Fruit fly (Drosophila melanogaster) whole organism, embryonic: Measurements from ENCODE around the gene CG15332.
A peak's percentile ranks its signal among the peaks of the same experiment; 100 is the strongest.

Source experiments
- B-H2 ChIP-seq: fragments of 200-800 bp; sonication (Bioruptor generic); optimal IDR thresholded peaks from 2 replicates; lab custom pipeline; 2018; ENCODE audit warnings: missing biosample characterization, mild to moderate bottlenecking, missing genetic modification characterization
- CG11247 ChIP-seq: fragments of 200-800 bp; sonication (Bioruptor generic); IDR thresholded peaks from 2 replicates; pipeline ENCODE4 v1.3.6; 2022; ENCODE audit warnings: missing biosample characterization, missing genetic modification characterization
- CG11456 ChIP-seq: fragments of 200-800 bp; sonication (Bioruptor generic); IDR thresholded peaks from 3 replicates; pipeline ENCODE4 v1.3.6; 2022; ENCODE audit warnings: missing biosample characterization, missing genetic modification characterization
- CG17385 ChIP-seq: fragments of 200-800 bp; sonication (Bioruptor generic); optimal IDR thresholded peaks from 3 replicates; lab custom pipeline; 2018; ENCODE audit warnings: missing biosample characterization, mild to moderate bottlenecking, missing genetic modification characterization
- CG18262 ChIP-seq: fragments of 200-800 bp; optimal IDR thresholded peaks from 3 replicates; lab custom pipeline; 2019; ENCODE audit warnings: missing biosample characterization, mild to moderate bottlenecking, missing genetic modification characterization, moderate library complexity
- CG2202 ChIP-seq: fragments of 200-800 bp; sonication (Bioruptor generic); optimal IDR thresholded peaks from 2 replicates; lab custom pipeline; 2018; ENCODE audit warnings: missing biosample characterization, mild to moderate bottlenecking, missing genetic modification characterization
- CG2875 ChIP-seq: fragments of 200-800 bp; sonication (Bioruptor generic); optimal IDR thresholded peaks from 2 replicates; lab custom pipeline; 2017; ENCODE audit warnings: missing biosample characterization, mild to moderate bottlenecking, missing genetic modification characterization, missing genetic modification reagents
- CG31365 ChIP-seq: fragments of 200-800 bp; sonication (Bioruptor generic); optimal IDR thresholded peaks from 2 replicates; lab custom pipeline; 2018; ENCODE audit warnings: missing biosample characterization, mild to moderate bottlenecking, missing genetic modification characterization
- CG33557 ChIP-seq: fragments of 200-800 bp; sonication (Bioruptor generic); optimal IDR thresholded peaks from 2 replicates; lab custom pipeline; 2019; ENCODE audit warnings: missing biosample characterization, mild to moderate bottlenecking, missing genetic modification characterization, moderate library complexity
- CG6175 ChIP-seq: fragments of 200-800 bp; sonication (Bioruptor generic); IDR thresholded peaks from 3 replicates; pipeline ENCODE4 v1.3.6; 2022; ENCODE audit warnings: missing biosample characterization, missing genetic modification characterization
- CG7271 ChIP-seq: fragments of 200-800 bp; sonication (Bioruptor generic); optimal IDR thresholded peaks from 2 replicates; lab custom pipeline; 2018; ENCODE audit warnings: missing biosample characterization, mild to moderate bottlenecking, missing genetic modification characterization, moderate library complexity
- D ChIP-seq, 2 experiments: fragments of 200-800 bp in 1 of 2; fragments of >200 bp in 1 of 2; sonication (Bioruptor generic) in 1 of 2; optimal IDR thresholded peaks; 2 replicates in 1 of 2; 3 replicates in 1 of 2; lab custom pipeline; 2017; ENCODE audit warnings: mild to moderate bottlenecking in 1 of 2, missing biosample characterization in 1 of 2, missing genetic modification characterization in 1 of 2, missing genetic modification reagents in 1 of 2
- D19A ChIP-seq: fragments of 200-800 bp; optimal IDR thresholded peaks from 3 replicates; lab custom pipeline; 2019; ENCODE audit warnings: missing biosample characterization, mild to moderate bottlenecking, missing genetic modification characterization, moderate library complexity
- Dref ChIP-seq: fragments of 200-800 bp; sonication (Bioruptor generic); IDR thresholded peaks from 2 replicates; pipeline ENCODE4 v1.3.6; 2022; ENCODE audit warnings: missing biosample characterization, missing genetic modification characterization
- Elba2 ChIP-seq: fragments of 200-800 bp; sonication (Bioruptor generic); optimal IDR thresholded peaks from 3 replicates; lab custom pipeline; 2016; ENCODE audit warnings: missing biosample characterization, missing genetic modification characterization
- HHEX ChIP-seq: fragments of 200-800 bp; sonication (Bioruptor generic); optimal IDR thresholded peaks from 3 replicates; lab custom pipeline; 2017; ENCODE audit warnings: missing biosample characterization, mild to moderate bottlenecking, missing genetic modification characterization, missing genetic modification reagents
- HLH54F ChIP-seq: fragments of 200-800 bp; sonication (Bioruptor generic); optimal IDR thresholded peaks from 3 replicates; lab custom pipeline; 2016; ENCODE audit warnings: missing biosample characterization, missing genetic modification characterization
- Jarid2 ChIP-seq: fragments of 200-800 bp; sonication (Bioruptor generic); optimal IDR thresholded peaks from 3 replicates; lab custom pipeline; 2017; ENCODE audit warnings: mild to moderate bottlenecking, missing biosample characterization, missing genetic modification reagents, missing genetic modification characterization
- MTF-1 ChIP-seq: fragments of 200-800 bp; sonication (Bioruptor generic); optimal IDR thresholded peaks from 2 replicates; lab custom pipeline; 2018; ENCODE audit warnings: missing biosample characterization, mild to moderate bottlenecking, missing genetic modification characterization, borderline replicate concordance
- Nf-YC ChIP-seq: fragments of 200-800 bp; optimal IDR thresholded peaks from 3 replicates; lab custom pipeline; 2019; ENCODE audit warnings: missing biosample characterization, mild to moderate bottlenecking, missing genetic modification characterization, moderate library complexity
- Sin3A ChIP-seq: fragments of >200 bp; optimal IDR thresholded peaks from 2 replicates; lab custom pipeline; 2018
- Stat92E ChIP-seq, 3 experiments: fragments of >200 bp in 2 of 3; fragments of 200-800 bp in 1 of 3; sonication (Bioruptor generic) in 1 of 3; optimal IDR thresholded peaks; 2 replicates each; lab custom pipeline; 2017 to 2019; ENCODE audit warnings: missing biosample characterization in 3 of 3, missing genetic modification characterization in 3 of 3, mild to moderate bottlenecking in 1 of 3, moderate library complexity in 1 of 3
- ac ChIP-seq: fragments of 200-800 bp; sonication (Bioruptor generic); optimal IDR thresholded peaks from 3 replicates; lab custom pipeline; 2017; ENCODE audit warnings: missing biosample characterization, mild to moderate bottlenecking, missing genetic modification characterization
- bbx ChIP-seq: fragments of 200-800 bp; sonication (Bioruptor generic); IDR thresholded peaks from 2 replicates; pipeline ENCODE4 v1.3.6; 2022; ENCODE audit warnings: missing biosample characterization, missing genetic modification characterization; ENCODE audit not compliant: partially characterized antibody
- chinmo ChIP-seq: fragments of 200-800 bp; sonication (Bioruptor generic); IDR thresholded peaks from 4 replicates; pipeline ENCODE4 v1.3.6; 2022; ENCODE audit warnings: missing biosample characterization, missing genetic modification characterization; ENCODE audit not compliant: partially characterized antibody
- chm ChIP-seq: fragments of 200-800 bp; sonication (Bioruptor generic); IDR thresholded peaks from 2 replicates; pipeline ENCODE4 v1.3.6; 2022; ENCODE audit warnings: missing biosample characterization, missing genetic modification characterization
- crc ChIP-seq: fragments of 200-800 bp; sonication (Bioruptor generic); optimal IDR thresholded peaks from 2 replicates; lab custom pipeline; 2016; ENCODE audit warnings: missing biosample characterization, missing genetic modification characterization
- dpn ChIP-seq, 2 experiments: fragments of 200-800 bp; sonication (Bioruptor generic); optimal IDR thresholded peaks; 3 replicates each; lab custom pipeline; 2016; ENCODE audit warnings: missing biosample characterization in 2 of 2, missing genetic modification characterization in 2 of 2
- fd3F ChIP-seq: fragments of 200-800 bp; sonication (Bioruptor generic); optimal IDR thresholded peaks from 2 replicates; lab custom pipeline; 2018; ENCODE audit warnings: missing biosample characterization, mild to moderate bottlenecking, missing genetic modification characterization, moderate library complexity
- fu2 ChIP-seq: fragments of 200-800 bp; sonication (Bioruptor generic); optimal IDR thresholded peaks from 2 replicates; lab custom pipeline; 2016; ENCODE audit warnings: missing biosample characterization, missing genetic modification characterization
- hbn ChIP-seq: fragments of 200-800 bp; sonication (Bioruptor generic); IDR thresholded peaks from 2 replicates; pipeline ENCODE4 v1.3.6; 2022; ENCODE audit warnings: missing biosample characterization, missing genetic modification characterization; ENCODE audit not compliant: partially characterized antibody
- jing ChIP-seq: fragments of 200-800 bp; sonication (Bioruptor generic); optimal IDR thresholded peaks from 2 replicates; lab custom pipeline; 2018; ENCODE audit warnings: missing biosample characterization, mild to moderate bottlenecking, missing genetic modification characterization
- jumu ChIP-seq: fragments of 200-800 bp; sonication (Bioruptor generic); optimal IDR thresholded peaks from 3 replicates; lab custom pipeline; 2016; ENCODE audit warnings: missing biosample characterization, missing genetic modification characterization
- nom ChIP-seq: fragments of 200-800 bp; sonication (Bioruptor generic); optimal IDR thresholded peaks from 2 replicates; lab custom pipeline; 2017; ENCODE audit warnings: missing biosample characterization, missing genetic modification characterization, mild to moderate bottlenecking, moderate library complexity, missing genetic modification reagents
- oc ChIP-seq: fragments of 200-800 bp; sonication (Bioruptor generic); optimal IDR thresholded peaks from 2 replicates; lab custom pipeline; 2018; ENCODE audit warnings: missing biosample characterization, mild to moderate bottlenecking, missing genetic modification characterization, moderate library complexity
- run ChIP-seq: fragments of 200-800 bp; sonication (Bioruptor generic); optimal IDR thresholded peaks from 3 replicates; lab custom pipeline; 2018; ENCODE audit warnings: missing biosample characterization, mild to moderate bottlenecking, missing genetic modification characterization
- sens-2 ChIP-seq: fragments of 200-800 bp; sonication (Bioruptor generic); IDR thresholded peaks from 2 replicates; pipeline ENCODE4 v1.3.6; 2022; ENCODE audit warnings: missing biosample characterization, missing genetic modification characterization
- sqz ChIP-seq: fragments of 200-800 bp; sonication (Bioruptor generic); optimal IDR thresholded peaks from 3 replicates; lab custom pipeline; 2018; ENCODE audit warnings: missing biosample characterization, mild to moderate bottlenecking, missing genetic modification characterization
- ssp ChIP-seq: fragments of 200-800 bp; sonication (Bioruptor generic); IDR thresholded peaks from 2 replicates; pipeline ENCODE4 v1.3.6; 2022; ENCODE audit warnings: missing biosample characterization, missing genetic modification characterization
- tna ChIP-seq: fragments of 200-800 bp; sonication (Bioruptor generic); IDR thresholded peaks from 2 replicates; pipeline ENCODE4 v1.3.6; 2022; ENCODE audit warnings: missing biosample characterization, missing genetic modification characterization; ENCODE audit not compliant: partially characterized antibody

Gene CG15332

dm6 chrX:7944772-7945722 is 10.7 kb downstream of the CG15332 start (continued):
- TF ChIP-seq chm = no peak
- TF ChIP-seq D19A = peak; percentile 37

dm6 chrX:7944151-7944713 is 11.6 kb downstream of the CG15332 start:
- TF ChIP-seq jumu (GFP tag; lab: Kevin White, UChicago) = no peak
- no peak for TF ChIP-seq bbx (GFP tag; lab: Robert Waterston, UW)
- peak; percentile 85 for TF ChIP-seq CG17385 (GFP tag; lab: Kevin White, UChicago)
- no peak for TF ChIP-seq sqz (GFP tag; lab: Kevin White, UChicago)
- TF ChIP-seq HLH54F (GFP tag; lab: Kevin White, UChicago) = no peak
- TF ChIP-seq fd3F (GFP tag; lab: Kevin White, UChicago) = no peak
- TF ChIP-seq HHEX (GFP tag; lab: Kevin White, UChicago) = no peak
- TF ChIP-seq Sin3A (lab: Kevin White, UChicago) = no peak
- TF ChIP-seq MTF-1 = no peak
- TF ChIP-seq CG11247 (GFP tag; lab: Robert Waterston, UW) = no peak
- TF ChIP-seq B-H2 (GFP tag; lab: Kevin White, UChicago) = peak; percentile 16
- TF ChIP-seq CG18262 (tag; lab: Kevin White, UChicago) = no peak
- no peak for TF ChIP-seq D (optimal IDR thresholded peaks at IDR 0.05; lab: Kevin White, UChicago)
- TF ChIP-seq D (GFP tag; optimal IDR thresholded peaks at IDR 0.05; lab: Kevin White, UChicago) = no peak
- TF ChIP-seq nom (GFP tag; lab: Kevin White, UChicago) = no peak
- TF ChIP-seq ac (GFP tag; lab: Kevin White, UChicago) = no peak
- TF ChIP-seq CG2202 = no peak
- TF ChIP-seq Dref = no peak
- no peak for TF ChIP-seq tna (GFP tag; lab: Robert Waterston, UW)
- TF ChIP-seq ssp (GFP tag; lab: Robert Waterston, UW) = no peak
- no peak for TF ChIP-seq fu2 (GFP tag; lab: Kevin White, UChicago)
- TF ChIP-seq hbn (GFP tag; lab: Robert Waterston, UW) = no peak
- peak; percentile 57 for TF ChIP-seq CG31365 (tag; lab: Kevin White, UChicago)
- TF ChIP-seq CG11456 (GFP tag; lab: Robert Waterston, UW) = no peak
- TF ChIP-seq CG2875 = no peak
- no peak for TF ChIP-seq CG33557 (GFP tag; lab: Kevin White, UChicago)
- peak; percentile 62 for TF ChIP-seq Elba2 (GFP tag; lab: Kevin White, UChicago)
- TF ChIP-seq chinmo (GFP tag; lab: Robert Waterston, UW) = no peak
- TF ChIP-seq CG6175 (GFP tag; lab: Robert Waterston, UW) = no peak
- TF ChIP-seq Stat92E (GFP tag; optimal IDR thresholded peaks at IDR 0.05; lab: Kevin White, UChicago) = no peak
- TF ChIP-seq Jarid2 = peak; percentile 5
- TF ChIP-seq Nf-YC (tag; lab: Kevin White, UChicago) = no peak
- TF ChIP-seq oc (tag; lab: Kevin White, UChicago) = no peak
- no peak for TF ChIP-seq CG7271 (tag; lab: Kevin White, UChicago)
- no peak for TF ChIP-seq jing (GFP tag; lab: Kevin White, UChicago)
- TF ChIP-seq sens-2 (GFP tag; lab: Robert Waterston, UW) = 0 out of 2 replicates have a peak, but pooled peaks have one; percentile 15
- TF ChIP-seq run (tag; lab: Kevin White, UChicago) = no peak
- no peak for TF ChIP-seq crc (GFP tag; lab: Kevin White, UChicago)
- TF ChIP-seq dpn (GFP tag; optimal IDR thresholded peaks at IDR 0.05; lab: Kevin White, UChicago) = no peak
